Fruit fly (Drosophila melanogaster): ENCODE measurements around the gene PK2-R2.

Gene PK2-R2

DNA sequence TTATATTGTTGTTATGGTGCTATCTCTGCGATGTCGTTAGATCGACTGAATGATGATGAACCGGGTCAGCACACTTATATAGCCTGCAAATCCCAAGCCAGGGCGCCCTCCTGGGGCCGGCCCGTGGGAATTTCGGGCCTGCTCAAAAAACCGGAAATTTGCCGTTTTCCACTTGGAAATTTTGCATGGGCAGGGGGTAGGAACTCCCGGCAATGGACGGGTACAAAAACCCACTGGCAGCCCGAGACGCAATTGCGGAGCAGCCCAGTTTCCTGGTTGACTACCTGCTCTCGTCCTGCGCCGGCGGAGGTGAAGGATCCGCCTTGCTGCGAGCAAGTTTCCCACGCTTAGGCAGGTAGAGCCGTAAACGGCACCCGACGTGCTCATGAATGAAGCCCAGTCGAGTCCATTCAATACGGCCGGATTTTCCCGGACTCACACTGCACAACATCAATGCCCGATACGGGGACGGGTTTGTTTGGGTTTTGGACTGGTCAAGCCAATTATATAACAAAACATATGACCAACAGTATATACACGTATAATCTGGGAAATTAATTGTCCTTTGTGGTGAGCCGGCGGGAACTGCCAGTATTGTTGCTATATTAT is 40.7 kb downstream of the PK2-R2 start, which contains the start of gene wntD:
Gene wntD, minus strand, starts transcription at position 51 of the 609 bp plus-strand sequence.
- TF ChIP-seq CTCF (optimal IDR thresholded peaks at IDR 0.05), result no peak
- TF ChIP-seq CG8478 (optimal IDR thresholded peaks at IDR 0.05), result no peak

DNA sequence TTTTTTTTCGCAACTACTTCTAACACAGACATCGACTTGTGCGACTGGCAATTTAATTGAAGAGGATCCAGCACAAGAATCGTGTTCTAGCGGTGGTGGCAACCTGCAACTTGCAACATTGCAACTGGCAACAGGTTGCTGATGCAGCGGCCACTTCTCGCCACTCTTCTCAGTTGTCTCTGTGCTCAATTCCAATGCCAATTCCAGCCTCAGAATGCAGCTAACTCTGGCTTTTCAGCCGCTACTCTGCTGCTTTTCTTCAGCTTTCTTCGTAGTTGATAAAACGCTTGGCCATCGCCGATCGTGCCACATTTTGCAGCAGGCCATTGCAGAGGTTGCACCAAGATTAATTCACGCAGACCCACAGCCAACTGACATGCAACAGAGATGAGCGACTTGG is 43.6 kb downstream of the PK2-R2 start, which contains the start of gene Osi22:
Gene Osi22, plus strand, starts transcription at position 301 of the 400 bp plus-strand sequence.
- TF ChIP-seq CG8478 (optimal IDR thresholded peaks at IDR 0.05) (no peak), CTCF (optimal IDR thresholded peaks at IDR 0.05) (no peak)

dm6 chr3R:13288763-13289312 is 45.1 kb downstream of the PK2-R2 start, which contains the start of gene apn:
Gene apn, minus strand, starts transcription at chr3R:13288813.
- TF ChIP-seq CTCF (optimal IDR thresholded peaks at IDR 0.05) (no peak), CG8478 (optimal IDR thresholded peaks at IDR 0.05) (no peak)

- no peak for TF ChIP-seq CG8478 (optimal IDR thresholded peaks at IDR 0.05)
- TF ChIP-seq CTCF (optimal IDR thresholded peaks at IDR 0.05), result no peak
Measured at dm6 chr3R:13286118-13286579, 47.8 kb downstream of the PK2-R2 start, which contains the start of gene CG15888. Gene CG15888, minus strand, starts transcription at chr3R:13286529.

DNA sequence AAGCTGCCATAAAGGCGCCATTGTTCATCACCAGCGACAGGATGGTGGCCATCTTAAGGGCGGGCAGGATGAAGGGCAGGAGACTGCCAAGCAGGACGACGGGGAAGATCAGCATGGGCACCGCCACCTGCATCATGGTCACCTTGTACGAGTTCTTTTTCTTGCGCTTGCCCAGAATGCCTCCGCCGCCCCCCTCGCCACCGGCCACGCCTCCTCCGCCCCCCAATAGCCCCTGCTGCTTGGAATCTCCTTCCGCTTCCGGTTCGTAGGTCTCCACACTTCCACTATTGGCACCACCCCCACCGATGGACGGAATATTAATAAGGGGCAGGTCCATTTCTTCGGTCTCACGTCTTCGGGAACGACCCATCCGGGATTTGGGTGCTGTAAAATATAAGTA is 48.9 kb downstream of the PK2-R2 start:
- TF ChIP-seq CG8478 (optimal IDR thresholded peaks at IDR 0.05) (no peak), CTCF (optimal IDR thresholded peaks at IDR 0.05) (no peak)

dm6 chr3R:13279419-13279818 is 54.5 kb downstream of the PK2-R2 start, which contains the start of gene CG8630:
Gene CG8630, plus strand, starts transcription at chr3R:13279721.
- TF ChIP-seq CTCF (optimal IDR thresholded peaks at IDR 0.05), result no peak
- no peak for TF ChIP-seq CG8478 (optimal IDR thresholded peaks at IDR 0.05)

Measured in S2 (cell line).